Worm (Caenorhabditis elegans) whole organism, L1 larva: ENCODE data around the gene oat-1.

Experiments used
- alr-1 ChIP-seq: fragments of 200-800 bp; sonication (Bioruptor generic); optimal IDR thresholded peaks from 2 replicates; lab custom pipeline; 2018; ENCODE audit warnings: borderline replicate concordance, mild to moderate bottlenecking, missing genetic modification characterization, missing compliant biosample characterization
- aly-2 ChIP-seq: fragments of 150-350 bp; optimal IDR thresholded peaks from 2 replicates; lab custom pipeline; 2014; ENCODE audit warnings: missing biosample characterization, missing genetic modification characterization
- blmp-1 ChIP-seq: fragments of 150-350 bp; optimal IDR thresholded peaks from 2 replicates; lab custom pipeline; 2014; ENCODE audit warnings: missing biosample characterization, missing genetic modification characterization
- ceh-63 ChIP-seq: fragments of 200-800 bp; sonication (Bioruptor generic); optimal IDR thresholded peaks from 2 replicates; lab custom pipeline; 2018; ENCODE audit warnings: mild to moderate bottlenecking, missing genetic modification characterization, missing compliant biosample characterization
- ceh-8 ChIP-seq: fragments of 200-800 bp; sonication (Bioruptor generic); optimal IDR thresholded peaks from 2 replicates; lab custom pipeline; 2018; ENCODE audit warnings: mild to moderate bottlenecking, missing genetic modification characterization, moderate library complexity, missing compliant biosample characterization
- ceh-90 ChIP-seq: sonication (generic microtip); optimal IDR thresholded peaks from 2 replicates; lab custom pipeline; 2016; ENCODE audit warnings: missing genetic modification characterization, missing compliant biosample characterization
- ces-1 ChIP-seq: fragments of 150-350 bp; optimal IDR thresholded peaks from 2 replicates; lab custom pipeline; 2014; ENCODE audit warnings: missing biosample characterization, missing genetic modification reagents, missing genetic modification characterization
- efl-1 ChIP-seq, 4 experiments: fragments of 150-350 bp; optimal IDR thresholded peaks in 3 of 4; peaks in 1 of 4; 1 replicate in 1 of 4; 2 replicates in 3 of 4; lab custom pipeline; 2014; ENCODE audit warnings: missing biosample characterization in 2 of 4, missing genetic modification characterization in 2 of 4, missing genetic modification reagents in 2 of 4
- efl-3 ChIP-seq: fragments of 200-800 bp; sonication (Bioruptor generic); optimal IDR thresholded peaks from 2 replicates; lab custom pipeline; 2018; ENCODE audit warnings: mild to moderate bottlenecking, missing genetic modification characterization, missing compliant biosample characterization
- egl-13 ChIP-seq: sonication (generic microtip); optimal IDR thresholded peaks from 2 replicates; lab custom pipeline; 2016; ENCODE audit warnings: missing genotype, missing genetic modification reagents, missing genetic modification characterization, missing compliant biosample characterization
- elt-2 ChIP-seq: sonication (generic microtip); optimal IDR thresholded peaks from 2 replicates; lab custom pipeline; 2016; ENCODE audit warnings: missing genetic modification characterization, mild to moderate bottlenecking, inconsistent platforms, missing compliant biosample characterization, missing genetic modification reagents
- elt-3 ChIP-seq, 6 experiments: fragments of 150-350 bp in 1 of 6; sonication (generic microtip); optimal IDR thresholded peaks; 2 replicates each; lab custom pipeline; 2017 to 2018; ENCODE audit warnings: missing biosample characterization in 6 of 6, missing genetic modification characterization in 6 of 6, inconsistent platforms in 1 of 6
- fkh-8 ChIP-seq: sonication (generic microtip); optimal IDR thresholded peaks from 2 replicates; lab custom pipeline; 2016; ENCODE audit warnings: mild to moderate bottlenecking, missing genetic modification characterization, missing compliant biosample characterization
- hlh-17 ChIP-seq: fragments of 200-800 bp; sonication (Bioruptor generic); optimal IDR thresholded peaks from 2 replicates; lab custom pipeline; 2018; ENCODE audit warnings: missing genetic modification characterization, mild to moderate bottlenecking, missing compliant biosample characterization, moderate library complexity, borderline replicate concordance
- hlh-4 ChIP-seq: sonication (generic microtip); optimal IDR thresholded peaks from 2 replicates; lab custom pipeline; 2016; ENCODE audit warnings: mild to moderate bottlenecking, missing genetic modification characterization, missing compliant biosample characterization
- irx-1 ChIP-seq: sonication (generic microtip); optimal IDR thresholded peaks from 2 replicates; lab custom pipeline; 2016; ENCODE audit warnings: missing genetic modification characterization, missing compliant biosample characterization
- lin-13 ChIP-seq: fragments of 150-350 bp; optimal IDR thresholded peaks from 2 replicates; lab custom pipeline; 2014; ENCODE audit warnings: missing biosample characterization, missing genetic modification reagents, missing genetic modification characterization
- lin-14 ChIP-seq: fragments of 200-800 bp; sonication (Bioruptor generic); optimal IDR thresholded peaks from 2 replicates; lab custom pipeline; 2018; ENCODE audit warnings: mild to moderate bottlenecking, missing genetic modification characterization, moderate library complexity, missing compliant biosample characterization
- lin-35 ChIP-seq, 2 experiments: fragments of 150-350 bp; optimal IDR thresholded peaks; 2 replicates each; lab custom pipeline; 2014; ENCODE audit warnings: missing biosample characterization in 2 of 2, missing genetic modification characterization in 2 of 2, missing genetic modification reagents in 2 of 2
- lsy-2 ChIP-seq, 2 experiments: fragments of 150-350 bp; optimal IDR thresholded peaks; 2 replicates each; lab custom pipeline; 2014; ENCODE audit warnings: missing biosample characterization in 2 of 2, missing genetic modification characterization in 2 of 2
- mdl-1 ChIP-seq, 2 experiments: fragments of 150-350 bp; optimal IDR thresholded peaks; 2 replicates each; lab custom pipeline; 2014 to 2017; ENCODE audit warnings: missing biosample characterization in 2 of 2, missing genetic modification characterization in 2 of 2, inconsistent platforms in 1 of 2
- mef-2 ChIP-seq: fragments of 150-350 bp; optimal IDR thresholded peaks from 2 replicates; lab custom pipeline; 2014; ENCODE audit warnings: missing biosample characterization, missing genetic modification characterization
- nhr-12 ChIP-seq: sonication (generic microtip); optimal IDR thresholded peaks from 2 replicates; lab custom pipeline; 2017; ENCODE audit warnings: missing biosample characterization, missing genetic modification characterization
- nhr-19 ChIP-seq: fragments of 200-800 bp; sonication (Bioruptor generic); conservative IDR thresholded peaks from 2 replicates; pipeline ENCODE4 v1.3.6; 2022; ENCODE audit warnings: missing genetic modification characterization, missing compliant biosample characterization
- nhr-20 ChIP-seq: sonication (generic microtip); optimal IDR thresholded peaks from 2 replicates; lab custom pipeline; 2016; ENCODE audit warnings: mild to moderate bottlenecking, missing genetic modification characterization, missing compliant biosample characterization
- nhr-71 ChIP-seq: sonication (generic microtip); optimal IDR thresholded peaks from 2 replicates; lab custom pipeline; 2016; ENCODE audit warnings: mild to moderate bottlenecking, missing genetic modification characterization, moderate library complexity, missing compliant biosample characterization
- nhr-85 ChIP-seq: sonication (generic microtip); peaks from one replicate; lab custom pipeline; 2016; ENCODE audit warnings: missing genetic modification characterization, inconsistent platforms, missing compliant biosample characterization
- pag-3 ChIP-seq: sonication (generic microtip); optimal IDR thresholded peaks from 2 replicates; lab custom pipeline; 2017; ENCODE audit warnings: missing genetic modification characterization, mild to moderate bottlenecking, missing compliant biosample characterization, antibody characterized with exemption, borderline replicate concordance; ENCODE audit not compliant: insufficient read depth
- pax-3 ChIP-seq: fragments of 200-800 bp; sonication (Bioruptor generic); optimal IDR thresholded peaks from 2 replicates; lab custom pipeline; 2018; ENCODE audit warnings: mild to moderate bottlenecking, missing genetic modification characterization, moderate library complexity, missing compliant biosample characterization
- skn-1 ChIP-seq: fragments of 150-350 bp; optimal IDR thresholded peaks from 2 replicates; lab custom pipeline; 2014; ENCODE audit warnings: missing biosample characterization, missing genetic modification characterization
- snu-23 ChIP-seq: sonication (generic microtip); optimal IDR thresholded peaks from 2 replicates; lab custom pipeline; 2016; ENCODE audit warnings: missing genetic modification characterization, missing compliant biosample characterization
- sox-4 ChIP-seq: sonication (generic microtip); optimal IDR thresholded peaks from 2 replicates; lab custom pipeline; 2016; ENCODE audit warnings: missing genetic modification characterization, missing compliant biosample characterization
- tbx-2 ChIP-seq: sonication (generic microtip); optimal IDR thresholded peaks from 2 replicates; lab custom pipeline; 2016; ENCODE audit warnings: missing genetic modification characterization, missing compliant biosample characterization
- tlp-1 ChIP-seq: fragments of 150-350 bp; optimal IDR thresholded peaks from 2 replicates; lab custom pipeline; 2014; ENCODE audit warnings: missing biosample characterization, missing genetic modification characterization
- unc-130 ChIP-seq: fragments of 150-350 bp; optimal IDR thresholded peaks from 2 replicates; lab custom pipeline; 2017; ENCODE audit warnings: missing biosample characterization, missing genetic modification characterization, inconsistent platforms
- unc-98 ChIP-seq: fragments of 200-800 bp; sonication (Bioruptor generic); IDR thresholded peaks from 2 replicates; pipeline ENCODE4 v1.3.6; 2022; ENCODE audit warnings: missing genetic modification characterization, missing compliant biosample characterization
- zip-4 ChIP-seq: fragments of 200-800 bp; sonication (Bioruptor generic); optimal IDR thresholded peaks from 2 replicates; lab custom pipeline; 2018; ENCODE audit warnings: mild to moderate bottlenecking, missing genetic modification characterization, moderate library complexity, missing compliant biosample characterization
- ztf-4 ChIP-seq: fragments of 150-350 bp; optimal IDR thresholded peaks from 2 replicates; lab custom pipeline; 2014; ENCODE audit warnings: missing biosample characterization, missing genetic modification characterization

oat-1 gene

DNA sequence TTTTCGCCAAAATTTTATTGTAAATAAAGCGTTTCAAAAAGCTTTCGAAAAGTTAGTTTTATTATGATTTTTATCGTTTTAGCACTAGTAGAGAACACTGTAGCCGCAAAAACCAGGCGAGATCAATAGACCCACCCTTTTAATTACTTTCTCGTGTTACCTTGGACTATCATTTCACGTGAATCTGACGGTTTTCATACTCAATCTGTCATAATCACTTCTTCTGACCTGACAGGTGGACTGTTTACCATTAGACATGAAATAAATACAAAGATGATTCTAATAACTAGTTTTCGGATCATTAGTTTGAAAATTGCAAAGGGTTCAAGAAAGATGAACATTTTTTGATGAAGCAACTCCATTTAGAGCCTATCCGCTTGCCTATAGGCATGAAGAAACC is 9.3 kb downstream of the oat-1 start:
- peak in 5 of 6 experiments; percentile 44 to 85 (median 69) for TF ChIP-seq elt-3 (tag; optimal IDR thresholded peaks at IDR 0.05; lab: Kevin White, UChicago)
- no peak for TF ChIP-seq elt-2 (tag; lab: Kevin White, UChicago)
- TF ChIP-seq tbx-2, result peak; percentile 57
- TF ChIP-seq tlp-1 (tag; lab: Kevin White, UChicago), result no peak
- TF ChIP-seq unc-130, result peak; percentile 37
- no peak for TF ChIP-seq lin-13 (GFP tag; lab: Kevin White, UChicago)
- TF ChIP-seq pax-3 (tag; lab: Kevin White, UChicago), result no peak
- TF ChIP-seq snu-23, result peak; percentile 40
- no peak for TF ChIP-seq fkh-8 (tag; lab: Kevin White, UChicago)
- TF ChIP-seq aly-2, result no peak
- peak in 1 of 2 experiments; percentile 57 for TF ChIP-seq mdl-1 (tag; optimal IDR thresholded peaks at IDR 0.05; lab: Kevin White, UChicago)
- peak in 1 of 2 experiments; percentile 56 for TF ChIP-seq lin-35 (GFP tag; optimal IDR thresholded peaks at IDR 0.05; lab: Kevin White, UChicago)
- TF ChIP-seq lin-14, result peak; percentile 46
- TF ChIP-seq pag-3 (tag; lab: Kevin White, UChicago), result no peak
- peak; percentile 74 for TF ChIP-seq nhr-20 (tag; lab: Kevin White, UChicago)
- peak; percentile 80 for TF ChIP-seq nhr-85 (tag; lab: Kevin White, UChicago)
- peak; percentile 40 for TF ChIP-seq nhr-19
- peak in 1 of 2 experiments; percentile 2 for TF ChIP-seq lsy-2 (tag; optimal IDR thresholded peaks at IDR 0.05; lab: Kevin White, UChicago)
- no peak for TF ChIP-seq ceh-90 (tag; lab: Kevin White, UChicago)
- TF ChIP-seq egl-13 (tag; lab: Kevin White, UChicago), result no peak
- TF ChIP-seq blmp-1, result peak; percentile 78
- TF ChIP-seq hlh-17 (GFP tag; lab: Kevin White, UChicago), result no peak
- TF ChIP-seq ces-1, result no peak
- TF ChIP-seq sox-4 (tag; lab: Kevin White, UChicago), result no peak
- TF ChIP-seq ceh-63, result no peak
- peak; percentile 47 for TF ChIP-seq nhr-71 (tag; lab: Kevin White, UChicago)
- TF ChIP-seq ceh-8, result no peak

DNA sequence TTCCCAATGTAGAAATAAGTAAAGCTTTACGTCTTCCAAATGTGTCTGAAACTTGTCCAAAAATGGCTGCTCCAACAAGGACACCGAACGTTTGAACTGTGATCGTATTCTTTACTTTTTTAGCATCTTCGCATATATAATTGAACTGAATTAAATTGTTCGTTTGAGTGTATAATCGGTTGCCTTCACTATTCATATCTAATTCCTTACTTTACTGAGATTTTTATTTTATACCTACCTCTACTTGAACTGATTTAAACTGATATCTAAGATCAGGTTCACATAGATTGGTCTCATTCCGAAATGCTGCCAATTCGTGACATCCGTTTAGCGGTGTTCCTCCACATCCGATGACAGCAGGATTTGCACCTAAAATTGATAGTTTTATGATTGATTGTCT is 10.0 kb downstream of the oat-1 start:
- TF ChIP-seq efl-1 (optimal IDR thresholded peaks at IDR 0.05; lab: Kevin White, UChicago) (no peak), efl-1 (GFP tag; optimal IDR thresholded peaks at IDR 0.05 in 1 of 2; lab: Kevin White, UChicago) (peak in 1 of 2 experiments; percentile 52), unc-98 (no peak), mef-2 (tag; lab: Kevin White, UChicago) (no peak), ceh-90 (tag; lab: Kevin White, UChicago) (no peak)

DNA sequence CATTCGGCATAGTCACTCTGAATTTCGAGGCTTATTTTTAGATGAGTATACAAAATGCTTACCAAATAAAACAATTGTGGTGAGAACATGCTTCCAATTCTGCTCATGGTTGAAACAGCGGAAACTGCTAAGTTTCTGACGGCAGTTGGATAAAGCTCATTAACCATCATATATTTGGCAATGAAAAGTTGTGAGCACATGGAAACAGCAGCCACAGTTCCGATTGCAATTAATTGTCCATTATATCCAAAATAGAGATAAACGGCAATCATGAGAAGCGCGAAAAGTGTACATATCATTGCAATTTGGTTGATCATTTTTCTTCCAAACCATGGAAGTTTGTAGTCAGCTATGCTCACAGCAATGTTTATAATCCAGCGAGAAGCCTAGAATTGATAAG is 11.2 kb downstream of the oat-1 start:
- TF ChIP-seq ztf-4 (tag; lab: Kevin White, UChicago) (no peak), efl-1 (optimal IDR thresholded peaks at IDR 0.05; lab: Kevin White, UChicago) (no peak), efl-1 (GFP tag; optimal IDR thresholded peaks at IDR 0.05 in 1 of 2; lab: Kevin White, UChicago) (peak in 1 of 2 experiments; percentile 7)
- TF ChIP-seq, all 84 proteins: peak for 1

DNA sequence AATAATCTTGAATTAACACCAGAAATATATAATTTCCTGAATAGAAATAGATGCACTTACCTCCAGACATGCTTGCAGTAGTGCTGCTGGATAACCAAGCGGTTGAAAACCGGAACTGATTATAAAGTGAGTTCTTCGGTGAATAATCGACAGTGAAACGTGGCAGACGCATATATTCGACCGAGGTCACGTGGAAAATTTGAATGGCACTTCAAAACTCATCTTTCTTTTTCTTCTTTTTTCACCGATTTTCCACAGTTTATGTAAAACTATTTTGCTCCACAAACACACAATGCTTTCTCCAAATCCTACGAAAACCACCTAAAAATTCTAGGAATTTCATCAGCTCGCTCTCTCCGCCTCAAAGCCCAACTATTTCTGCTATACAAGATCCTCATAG is 12.2 kb downstream of the oat-1 start, which contains the start of gene ant-1.4:
TSS of gene ant-1.4 (minus strand) at position 101 of the 400 bp plus-strand sequence.
- TF ChIP-seq snu-23, result no peak
- no peak for TF ChIP-seq lin-35 (GFP tag; optimal IDR thresholded peaks at IDR 0.05; lab: Kevin White, UChicago)
- TF ChIP-seq skn-1, result no peak
- TF ChIP-seq nhr-12 (tag; lab: Kevin White, UChicago), result no peak
- TF ChIP-seq pag-3 (tag; lab: Kevin White, UChicago), result no peak
- no peak for TF ChIP-seq irx-1 (tag; lab: Kevin White, UChicago)
- TF ChIP-seq ces-1, result no peak
- TF ChIP-seq nhr-85 (tag; lab: Kevin White, UChicago), result no peak
- TF ChIP-seq blmp-1, result no peak
- no peak for TF ChIP-seq alr-1 (tag; lab: Kevin White, UChicago)
- no peak for TF ChIP-seq zip-4 (GFP tag; lab: Kevin White, UChicago)
- no peak for TF ChIP-seq ceh-8
- TF ChIP-seq efl-3, result no peak
- no peak for TF ChIP-seq hlh-4 (tag; lab: Kevin White, UChicago)
- no peak for TF ChIP-seq mef-2 (tag; lab: Kevin White, UChicago)
- TF ChIP-seq, all 84 proteins: peak for 0
